Fruit fly (Drosophila melanogaster): ENCODE data around the gene ATPsynE.

The ATPsynE gene

dm6 chr3R:14326250-14327112 is at the start of gene ATPsynE, which contains the start of gene Afti (continued):
- TF ChIP-seq ato (GFP tag; IDR thresholded peaks at IDR 0.05; ENCODE audit: partially characterized antibody) (peak; percentile 48; the same call in 1 of the 2 replicates), Ssrp (tag; optimal IDR thresholded peaks at IDR 0.05) (peak; percentile 63), ap (GFP tag; IDR thresholded peaks at IDR 0.05) (peak; percentile 60), corto (GFP tag; optimal IDR thresholded peaks at IDR 0.05) (no peak), Six4 (GFP tag; optimal IDR thresholded peaks at IDR 0.05) (peak; percentile 55), Rfx (GFP tag; IDR thresholded peaks at IDR 0.05) (peak; percentile 87), Rx (GFP tag; IDR thresholded peaks at IDR 0.05) (peak; percentile 66), ftz-f1 (GFP tag; optimal IDR thresholded peaks at IDR 0.05) (peak; percentile 97), her (GFP tag; optimal IDR thresholded peaks at IDR 0.05) (peak; percentile 22), CG14014 (GFP tag; IDR thresholded peaks at IDR 0.05) (peak; percentile 67), Hr3 (GFP tag; optimal IDR thresholded peaks at IDR 0.05) (peak; percentile 73), Xrp1 (GFP tag; IDR thresholded peaks at IDR 0.05) (peak; percentile 65; the same call in 1 of the 2 replicates), CG2199 (GFP tag; IDR thresholded peaks at IDR 0.05) (no peak), CHES-1-like (GFP tag; optimal IDR thresholded peaks at IDR 0.05) (peak; percentile 67), Hr39 (optimal IDR thresholded peaks at IDR 0.05) (no peak), Fer2 (tag; optimal IDR thresholded peaks at IDR 0.05) (peak; percentile 71), CG10654 (GFP tag; optimal IDR thresholded peaks at IDR 0.05) (peak; percentile 48), chn (GFP tag; optimal IDR thresholded peaks at IDR 0.05) (peak; percentile 63), Poxn (GFP tag; IDR thresholded peaks at IDR 0.05) (no peak), CG9609 (GFP tag; optimal IDR thresholded peaks at IDR 0.05) (peak; percentile 63), CG11456 (GFP tag; IDR thresholded peaks at IDR 0.05) (peak; percentile 86), vnd (GFP tag; IDR thresholded peaks at IDR 0.05; ENCODE audit: partially characterized antibody) (peak; percentile 46; the same call in 1 of the 3 replicates), CG2875 (GFP tag; optimal IDR thresholded peaks at IDR 0.05) (no peak), Neu2 (GFP tag; optimal IDR thresholded peaks at IDR 0.05; ENCODE audit: borderline replicate concordance) (no peak), CG15601 (tag; optimal IDR thresholded peaks at IDR 0.05) (peak; percentile 60), Gug (GFP tag; IDR thresholded peaks at IDR 0.05) (peak; percentile 84), CG31388 (GFP tag; optimal IDR thresholded peaks at IDR 0.05) (peak; percentile 49), cas (GFP tag; IDR thresholded peaks at IDR 0.05) (0 out of 2 replicates have a peak, but pooled peaks have one; percentile 28), pho (GFP tag; optimal IDR thresholded peaks at IDR 0.05) (peak; percentile 68), Max (GFP tag; optimal IDR thresholded peaks at IDR 0.05) (peak; percentile 29), HLHmδ (GFP tag; optimal IDR thresholded peaks at IDR 0.05) (no peak), jumu (GFP tag; optimal IDR thresholded peaks at IDR 0.05) (peak; percentile 72), CG5180 (GFP tag; optimal IDR thresholded peaks at IDR 0.05) (no peak), CG18599 (GFP tag; optimal IDR thresholded peaks at IDR 0.05) (no peak), CG32767 (GFP tag; IDR thresholded peaks at IDR 0.05) (0 out of 2 replicates have a peak, but pooled peaks have one; percentile 26), Asciz (GFP tag; optimal IDR thresholded peaks at IDR 0.05) (peak; percentile 51), dysf (GFP tag; IDR thresholded peaks at IDR 0.05) (peak; percentile 65; the same call in 2 of the 3 replicates), Pdp1 (GFP tag; optimal IDR thresholded peaks at IDR 0.05) (peak; percentile 60 to 76), Tbp (GFP tag; optimal IDR thresholded peaks at IDR 0.05) (no peak), CG15011 (GFP tag; optimal IDR thresholded peaks at IDR 0.05) (no peak), CG34422 (GFP tag; IDR thresholded peaks at IDR 0.05) (peak; percentile 55), gcm (GFP tag; optimal IDR thresholded peaks at IDR 0.05) (peak; percentile 3), ind (GFP tag; optimal IDR thresholded peaks at IDR 0.05) (peak; percentile 80), CG18476 (GFP tag; optimal IDR thresholded peaks at IDR 0.05) (peak; percentile 22), Dip2 (GFP tag; IDR thresholded peaks at IDR 0.05) (no peak), Hr78 (GFP tag; optimal IDR thresholded peaks at IDR 0.05) (no peak), bigmax (GFP tag; optimal IDR thresholded peaks at IDR 0.05) (peak; percentile 98), Blimp-1 (GFP tag; optimal IDR thresholded peaks at IDR 0.05) (no peak)
